Worm (Caenorhabditis elegans) whole organism, L2 larva: ENCODE data around the gene wnk-1.

ENCODE experiments used
- ZK546.5 ChIP-seq: sonication (generic microtip); optimal IDR thresholded peaks from 2 replicates; lab custom pipeline; 2017; ENCODE audit warnings: missing biosample characterization, missing genetic modification characterization
- alr-1 ChIP-seq: fragments of 150-350 bp; optimal IDR thresholded peaks from 2 replicates; lab custom pipeline; 2014; ENCODE audit warnings: missing biosample characterization, missing genetic modification characterization
- ama-1 ChIP-seq: fragments of 150-350 bp; optimal IDR thresholded peaks from 2 replicates; lab custom pipeline; 2018; ENCODE audit warnings: inconsistent platforms
- ceh-16 ChIP-seq: fragments of 150-350 bp; optimal IDR thresholded peaks from 2 replicates; lab custom pipeline; 2014; ENCODE audit warnings: missing biosample characterization, missing genetic modification characterization
- ceh-82 ChIP-seq: fragments of 150-350 bp; optimal IDR thresholded peaks from 2 replicates; lab custom pipeline; 2014; ENCODE audit warnings: missing biosample characterization, missing genetic modification characterization
- egl-27 ChIP-seq: sonication (generic microtip); optimal IDR thresholded peaks from 3 replicates; lab custom pipeline; 2017; ENCODE audit warnings: missing biosample characterization, missing genetic modification reagents, missing genetic modification characterization
- elt-1 ChIP-seq: fragments of 150-350 bp; optimal IDR thresholded peaks from 2 replicates; lab custom pipeline; 2014; ENCODE audit warnings: missing biosample characterization, missing genetic modification characterization
- mdl-1 ChIP-seq, 2 experiments: fragments of 150-350 bp in 1 of 2; sonication (generic microtip) in 1 of 2; optimal IDR thresholded peaks; 2 replicates each; lab custom pipeline; 2017; ENCODE audit warnings: missing biosample characterization in 2 of 2, missing genetic modification characterization in 2 of 2
- nhr-12 ChIP-seq: fragments of 150-350 bp; optimal IDR thresholded peaks from 2 replicates; lab custom pipeline; 2014; ENCODE audit warnings: missing biosample characterization, missing genetic modification characterization
- nhr-23 ChIP-seq: fragments of 150-350 bp; optimal IDR thresholded peaks from 2 replicates; lab custom pipeline; 2014; ENCODE audit warnings: missing biosample characterization, missing genetic modification reagents, missing genetic modification characterization
- nhr-237 ChIP-seq: fragments of 150-350 bp; optimal IDR thresholded peaks from 2 replicates; lab custom pipeline; 2014; ENCODE audit warnings: missing biosample characterization, missing genetic modification characterization
- unc-62 ChIP-seq: fragments of 150-350 bp; optimal IDR thresholded peaks from 2 replicates; lab custom pipeline; 2014; ENCODE audit warnings: missing biosample characterization, missing genetic modification reagents, missing genetic modification characterization

- no peak for TF ChIP-seq egl-27 (tag; lab: Kevin White, UChicago)
- TF ChIP-seq mdl-1 (tag; optimal IDR thresholded peaks at IDR 0.05; lab: Kevin White, UChicago) = no peak
- TF ChIP-seq alr-1 (tag; lab: Kevin White, UChicago) = no peak
- no peak for TF ChIP-seq ZK546.5 (tag; lab: Kevin White, UChicago)
- TF ChIP-seq nhr-237 (tag; lab: Kevin White, UChicago) = no peak
- TF ChIP-seq ceh-82 (tag; lab: Kevin White, UChicago) = no peak
- no peak for TF ChIP-seq unc-62
- no peak for TF ChIP-seq ceh-16 (tag; lab: Kevin White, UChicago)
- TF ChIP-seq ama-1 (lab: Kevin White, UChicago) = no peak
- TF ChIP-seq elt-1 (tag; lab: Kevin White, UChicago) = no peak
- TF ChIP-seq nhr-12 = no peak
- TF ChIP-seq nhr-23 (tag; lab: Kevin White, UChicago) = no peak
Observed at ce11 chrIV:9214823-9215222, 14.9 kb downstream of the wnk-1 start.
